Worm (Caenorhabditis elegans) whole organism, L1 larva: ENCODE data around the gene szy-20.

Source experiments
- C16A3.4 ChIP-seq: fragments of 150-350 bp; optimal IDR thresholded peaks from 2 replicates; lab custom pipeline; 2014; ENCODE audit warnings: missing biosample characterization, missing genetic modification characterization
- C34B4.2 ChIP-seq: sonication (generic microtip); optimal IDR thresholded peaks from 2 replicates; lab custom pipeline; 2017; ENCODE audit warnings: mild to moderate bottlenecking, missing genetic modification characterization, missing compliant biosample characterization
- F16B12.6 ChIP-seq: fragments of 150-350 bp; optimal IDR thresholded peaks from 2 replicates; lab custom pipeline; 2014; ENCODE audit warnings: missing biosample characterization, missing genetic modification characterization
- aha-1 ChIP-seq: fragments of 150-350 bp; optimal IDR thresholded peaks from 2 replicates; lab custom pipeline; 2014; ENCODE audit warnings: missing biosample characterization, missing genetic modification characterization
- aly-2 ChIP-seq: fragments of 150-350 bp; optimal IDR thresholded peaks from 2 replicates; lab custom pipeline; 2014; ENCODE audit warnings: missing biosample characterization, missing genetic modification characterization
- ama-1 ChIP-seq: fragments of 150-350 bp; optimal IDR thresholded peaks from 2 replicates; lab custom pipeline; 2014
- blmp-1 ChIP-seq: fragments of 150-350 bp; optimal IDR thresholded peaks from 2 replicates; lab custom pipeline; 2014; ENCODE audit warnings: missing biosample characterization, missing genetic modification characterization
- ces-1 ChIP-seq: fragments of 150-350 bp; optimal IDR thresholded peaks from 2 replicates; lab custom pipeline; 2014; ENCODE audit warnings: missing biosample characterization, missing genetic modification reagents, missing genetic modification characterization
- dpl-1 ChIP-seq, 3 experiments: fragments of 150-350 bp in 2 of 3; sonication (generic microtip) in 1 of 3; optimal IDR thresholded peaks; 2 replicates each; lab custom pipeline; 2014 to 2017; ENCODE audit warnings: missing biosample characterization in 3 of 3, missing genetic modification characterization in 3 of 3, missing genetic modification reagents in 3 of 3
- dsc-1 ChIP-seq: sonication (generic microtip); optimal IDR thresholded peaks from 2 replicates; lab custom pipeline; 2016; ENCODE audit warnings: mild to moderate bottlenecking, missing genetic modification characterization, missing compliant biosample characterization
- egl-13 ChIP-seq: sonication (generic microtip); optimal IDR thresholded peaks from 2 replicates; lab custom pipeline; 2016; ENCODE audit warnings: missing genotype, missing genetic modification reagents, missing genetic modification characterization, missing compliant biosample characterization
- elt-3 ChIP-seq, 6 experiments: fragments of 150-350 bp in 1 of 6; sonication (generic microtip); optimal IDR thresholded peaks; 2 replicates each; lab custom pipeline; 2017 to 2018; ENCODE audit warnings: missing biosample characterization in 6 of 6, missing genetic modification characterization in 6 of 6, inconsistent platforms in 1 of 6
- ets-5 ChIP-seq: fragments of 200-800 bp; sonication (Bioruptor generic); IDR thresholded peaks from 2 replicates; pipeline ENCODE4 v1.3.6; 2022; ENCODE audit warnings: missing genetic modification characterization, missing compliant biosample characterization
- fkh-10 ChIP-seq: sonication (generic microtip); optimal IDR thresholded peaks from 2 replicates; lab custom pipeline; 2017; ENCODE audit warnings: missing biosample characterization, missing genetic modification reagents, missing genetic modification characterization
- fkh-8 ChIP-seq: sonication (generic microtip); optimal IDR thresholded peaks from 2 replicates; lab custom pipeline; 2016; ENCODE audit warnings: mild to moderate bottlenecking, missing genetic modification characterization, missing compliant biosample characterization
- fos-1 ChIP-seq: fragments of 150-350 bp; optimal IDR thresholded peaks from 2 replicates; lab custom pipeline; 2014; ENCODE audit warnings: missing biosample characterization, missing genetic modification characterization
- grh-1 ChIP-seq: fragments of 200-800 bp; sonication (Bioruptor generic); IDR thresholded peaks from 2 replicates; pipeline ENCODE4 v1.3.6; 2022; ENCODE audit warnings: missing genetic modification reagents, missing genetic modification characterization, missing compliant biosample characterization
- lin-13 ChIP-seq: fragments of 150-350 bp; optimal IDR thresholded peaks from 2 replicates; lab custom pipeline; 2014; ENCODE audit warnings: missing biosample characterization, missing genetic modification reagents, missing genetic modification characterization
- lin-14 ChIP-seq: fragments of 200-800 bp; sonication (Bioruptor generic); optimal IDR thresholded peaks from 2 replicates; lab custom pipeline; 2018; ENCODE audit warnings: mild to moderate bottlenecking, missing genetic modification characterization, moderate library complexity, missing compliant biosample characterization
- lin-15B ChIP-seq: fragments of 150-350 bp; sonication (generic microtip); optimal IDR thresholded peaks from 3 replicates; lab custom pipeline; 2014; ENCODE audit warnings: missing biosample characterization, missing genetic modification characterization
- lsy-2 ChIP-seq, 2 experiments: fragments of 150-350 bp; optimal IDR thresholded peaks; 2 replicates each; lab custom pipeline; 2014; ENCODE audit warnings: missing biosample characterization in 2 of 2, missing genetic modification characterization in 2 of 2
- nhr-12 ChIP-seq: sonication (generic microtip); optimal IDR thresholded peaks from 2 replicates; lab custom pipeline; 2017; ENCODE audit warnings: missing biosample characterization, missing genetic modification characterization
- nhr-20 ChIP-seq: sonication (generic microtip); optimal IDR thresholded peaks from 2 replicates; lab custom pipeline; 2016; ENCODE audit warnings: mild to moderate bottlenecking, missing genetic modification characterization, missing compliant biosample characterization
- nhr-237 ChIP-seq: fragments of 150-350 bp; optimal IDR thresholded peaks from 2 replicates; lab custom pipeline; 2014; ENCODE audit warnings: missing biosample characterization, missing genetic modification characterization
- nhr-28 ChIP-seq: fragments of 150-350 bp; optimal IDR thresholded peaks from 2 replicates; lab custom pipeline; 2014; ENCODE audit warnings: missing biosample characterization, missing genetic modification characterization
- nhr-47 ChIP-seq: sonication (generic microtip); optimal IDR thresholded peaks from 2 replicates; lab custom pipeline; 2016; ENCODE audit warnings: mild to moderate bottlenecking, missing genetic modification characterization, moderate library complexity, missing compliant biosample characterization
- nhr-76 ChIP-seq: sonication (generic microtip); optimal IDR thresholded peaks from 2 replicates; lab custom pipeline; 2017; ENCODE audit warnings: missing biosample characterization, missing genetic modification characterization
- pag-3 ChIP-seq: sonication (generic microtip); optimal IDR thresholded peaks from 2 replicates; lab custom pipeline; 2017; ENCODE audit warnings: missing genetic modification characterization, mild to moderate bottlenecking, missing compliant biosample characterization, antibody characterized with exemption, borderline replicate concordance; ENCODE audit not compliant: insufficient read depth
- pqm-1 ChIP-seq: sonication (generic microtip); optimal IDR thresholded peaks from 3 replicates; lab custom pipeline; 2017; ENCODE audit warnings: missing biosample characterization, missing genetic modification characterization
- rnt-1 ChIP-seq: sonication (generic microtip); optimal IDR thresholded peaks from 2 replicates; lab custom pipeline; 2016; ENCODE audit warnings: mild to moderate bottlenecking, missing genetic modification characterization, moderate library complexity, missing compliant biosample characterization
- snu-23 ChIP-seq: sonication (generic microtip); optimal IDR thresholded peaks from 2 replicates; lab custom pipeline; 2016; ENCODE audit warnings: missing genetic modification characterization, missing compliant biosample characterization
- swsn-7 ChIP-seq: sonication (generic microtip); optimal IDR thresholded peaks from 2 replicates; lab custom pipeline; 2016; ENCODE audit warnings: missing genetic modification characterization, missing compliant biosample characterization
- tlp-1 ChIP-seq: fragments of 150-350 bp; optimal IDR thresholded peaks from 2 replicates; lab custom pipeline; 2014; ENCODE audit warnings: missing biosample characterization, missing genetic modification characterization
- unc-30 ChIP-seq: sonication (generic microtip); optimal IDR thresholded peaks from 2 replicates; lab custom pipeline; 2017; ENCODE audit warnings: missing biosample characterization, missing genetic modification characterization
- unc-86 ChIP-seq: sonication (generic microtip); optimal IDR thresholded peaks from 2 replicates; lab custom pipeline; 2016; ENCODE audit warnings: missing genetic modification characterization, missing compliant biosample characterization
- vab-15 ChIP-seq: sonication (generic microtip); optimal IDR thresholded peaks from 2 replicates; lab custom pipeline; 2017; ENCODE audit warnings: missing genotype, mild to moderate bottlenecking, missing genetic modification characterization, missing compliant biosample characterization
- xbp-1 ChIP-seq: sonication (generic microtip); optimal IDR thresholded peaks from 2 replicates; lab custom pipeline; 2016; ENCODE audit warnings: missing genetic modification characterization, missing compliant biosample characterization
- ztf-11 ChIP-seq, 2 experiments: sonication (generic microtip); optimal IDR thresholded peaks; 2 replicates each; lab custom pipeline; 2016 to 2017; ENCODE audit warnings: missing genetic modification characterization in 2 of 2, missing biosample characterization in 1 of 2, missing compliant biosample characterization in 1 of 2

Gene szy-20

ce11 chrII:8956896-8957295 lies 12.2 kb downstream of the szy-20 start:
- TF ChIP-seq lin-13 (GFP tag; lab: Kevin White, UChicago) (no peak), tlp-1 (tag; lab: Kevin White, UChicago) (no peak), nhr-47 (tag; lab: Kevin White, UChicago) (peak; percentile 3), C16A3.4 (no peak), ces-1 (peak; percentile 6), ztf-11 (tag; optimal IDR thresholded peaks at IDR 0.05; lab: Kevin White, UChicago) (no peak), lin-14 (GFP tag; lab: Kevin White, UChicago) (peak; percentile 61)

DNA sequence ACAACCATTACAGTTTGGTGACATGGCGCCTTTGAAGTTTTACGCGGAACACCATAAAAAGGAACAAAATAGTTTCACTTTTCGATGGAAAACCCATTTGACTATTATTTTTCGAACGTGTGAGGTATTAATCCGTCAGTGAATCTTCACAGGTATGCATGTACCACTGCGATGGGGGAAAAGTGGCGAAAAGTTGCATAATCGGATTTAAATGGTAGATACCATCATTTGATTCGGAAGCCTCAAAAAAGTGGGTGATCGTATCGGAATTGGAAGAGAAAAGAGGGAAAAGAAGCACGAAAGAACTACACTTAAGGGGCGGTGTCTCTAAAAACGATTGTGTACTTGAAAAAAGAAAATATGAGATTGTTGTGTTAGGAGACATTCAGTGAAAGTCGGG lies 15.4 kb downstream of the szy-20 start:
- TF ChIP-seq swsn-7 (tag; lab: Kevin White, UChicago) (no peak), blmp-1 (tag; lab: Kevin White, UChicago) (peak; percentile 85), nhr-20 (tag; lab: Kevin White, UChicago) (no peak), F16B12.6 (tag; lab: Kevin White, UChicago) (no peak), nhr-28 (tag; lab: Kevin White, UChicago) (no peak)

- TF ChIP-seq lin-14 (GFP tag; lab: Kevin White, UChicago), result peak; percentile 29
- TF ChIP-seq fkh-8, result no peak
- no peak for TF ChIP-seq ama-1 (lab: Kevin White, UChicago)
- peak; percentile 65 for TF ChIP-seq unc-86
- TF ChIP-seq ztf-11 (tag; optimal IDR thresholded peaks at IDR 0.05; lab: Kevin White, UChicago), result no peak
- TF ChIP-seq nhr-12 (tag; lab: Kevin White, UChicago), result no peak
Measured at ce11 chrII:8951270-8951669, 17.9 kb downstream of the szy-20 start.

DNA sequence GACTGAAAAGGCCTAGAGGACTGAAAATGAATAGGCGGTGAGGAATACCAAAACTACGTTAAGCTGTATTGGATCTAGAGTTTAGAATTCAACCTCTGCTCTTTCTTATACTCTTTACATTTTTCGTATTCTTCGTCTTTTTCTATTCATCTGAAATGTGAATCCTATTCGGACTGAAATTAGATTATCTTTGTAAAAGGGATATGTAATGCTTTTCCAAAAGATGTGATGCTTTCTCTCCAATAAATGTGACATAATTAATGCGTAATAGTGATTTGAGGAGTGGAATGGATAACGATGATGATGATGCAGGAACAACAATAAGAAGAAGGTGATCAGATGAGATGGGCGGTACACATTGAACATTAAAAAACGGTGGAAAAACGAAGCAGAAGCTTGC lies 20.5 kb downstream of the szy-20 start:
- TF ChIP-seq ets-5 (GFP tag; lab: Robert Waterston, UW) (no peak), fkh-10 (peak; percentile 34), C34B4.2 (no peak), lin-14 (GFP tag; lab: Kevin White, UChicago) (peak; percentile 30), dsc-1 (tag; lab: Kevin White, UChicago) (peak; percentile 54), lsy-2 (tag; optimal IDR thresholded peaks at IDR 0.05; lab: Kevin White, UChicago) (no peak), unc-30 (tag; lab: Kevin White, UChicago) (no peak), aha-1 (no peak), lin-15B (tag; lab: Kevin White, UChicago) (no peak), nhr-76 (tag; lab: Kevin White, UChicago) (no peak), vab-15 (no peak), xbp-1 (tag; lab: Kevin White, UChicago) (no peak), dpl-1 (GFP tag; optimal IDR thresholded peaks at IDR 0.05; lab: Kevin White, UChicago) (no peak)

- TF ChIP-seq nhr-47 (tag; lab: Kevin White, UChicago) (no peak), fos-1 (tag; lab: Kevin White, UChicago) (no peak), egl-13 (tag; lab: Kevin White, UChicago) (no peak), grh-1 (GFP tag; lab: Robert Waterston, UW) (no peak), rnt-1 (tag; lab: Kevin White, UChicago) (no peak), snu-23 (GFP tag; lab: Kevin White, UChicago) (no peak), aly-2 (tag; lab: Kevin White, UChicago) (no peak), pqm-1 (no peak)
Measured at ce11 chrII:8947391-8947790, 21.7 kb downstream of the szy-20 start, which contains the start of gene cutl-15. Gene cutl-15, minus strand, starts transcription at chrII:8947688.

ce11 chrII:8945167-8945566 lies 24.0 kb downstream of the szy-20 start:
- no peak for TF ChIP-seq ztf-11 (tag; optimal IDR thresholded peaks at IDR 0.05; lab: Kevin White, UChicago)
- peak; percentile 42 for TF ChIP-seq lin-14 (GFP tag; lab: Kevin White, UChicago)
- TF ChIP-seq unc-30 (tag; lab: Kevin White, UChicago), result no peak
- no peak for TF ChIP-seq elt-3 (tag; optimal IDR thresholded peaks at IDR 0.05; lab: Kevin White, UChicago)
- no peak for TF ChIP-seq pag-3
- TF ChIP-seq unc-86, result no peak
- TF ChIP-seq aly-2 (tag; lab: Kevin White, UChicago), result no peak
- peak; percentile 61 for TF ChIP-seq fkh-10
- TF ChIP-seq nhr-237 (tag; lab: Kevin White, UChicago), result no peak
